Worm (Caenorhabditis elegans) whole organism, L4/young adult: ENCODE measurements around the gene C07C7.1.

Source experiments
- W03F9.2 ChIP-seq: fragments of 150-350 bp; optimal IDR thresholded peaks from 2 replicates; lab custom pipeline; 2014; ENCODE audit warnings: missing biosample characterization, missing genetic modification characterization
- dao-5 ChIP-seq: sonication (generic microtip); optimal IDR thresholded peaks from 2 replicates; lab custom pipeline; 2016; ENCODE audit warnings: missing genotype, missing genetic modification characterization, moderate library complexity, missing compliant biosample characterization
- him-1 ChIP-seq: sonication (generic microtip); optimal IDR thresholded peaks from 2 replicates; lab custom pipeline; 2016; ENCODE audit warnings: missing genotype, missing genetic modification reagents, missing genetic modification characterization, missing compliant biosample characterization

DNA sequence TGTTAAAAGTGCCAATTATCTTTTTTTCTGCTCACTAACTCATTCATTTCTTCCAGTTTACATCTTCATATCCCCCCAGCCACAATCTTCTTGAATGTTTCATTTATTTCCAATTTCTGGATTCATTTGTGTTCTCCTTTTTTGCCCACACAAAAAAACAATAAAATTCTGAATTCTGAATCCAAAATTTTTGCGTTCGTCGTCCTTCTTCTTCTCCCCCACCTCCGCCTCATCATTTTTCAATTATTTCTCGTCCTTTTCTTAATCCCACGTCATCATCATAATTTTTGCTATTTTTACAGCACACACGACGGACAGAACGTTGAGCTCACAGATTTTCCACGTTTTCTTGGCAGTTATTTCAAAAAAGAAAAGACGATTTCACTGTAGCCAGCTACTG lies at the start of gene C07C7.1:
- TF ChIP-seq him-1 (tag; lab: Kevin White, UChicago) (no peak), W03F9.2 (tag; lab: Kevin White, UChicago) (no peak), dao-5 (no peak)
